Worm (Caenorhabditis elegans): ENCODE measurements around the gene ZK792.4.

DNA sequence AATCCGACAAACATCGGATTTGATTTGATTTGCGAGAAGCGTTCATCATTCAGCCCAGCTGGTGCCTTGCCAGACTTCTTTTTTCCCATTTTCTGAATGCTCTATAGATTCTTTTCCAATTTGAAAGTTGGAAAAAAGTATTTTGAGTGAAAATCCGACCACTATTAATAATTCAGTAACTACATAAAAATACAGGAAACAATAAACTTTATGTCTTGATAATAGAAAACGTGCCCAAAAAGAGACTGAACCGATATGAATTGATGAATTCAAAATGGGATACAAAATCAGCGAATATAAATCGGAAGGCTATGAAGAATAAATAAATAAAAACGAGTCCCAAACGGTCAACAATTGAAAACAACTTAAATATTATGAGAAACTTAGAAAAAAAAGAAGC, 50.1 kb downstream of the ZK792.4 start, which contains the start of gene F58B3.4:
- TF ChIP-seq F49E8.2 (tag; optimal IDR thresholded peaks at IDR 0.05; ENCODE audit: borderline replicate concordance) (no peak), nhr-11 (tag; optimal IDR thresholded peaks at IDR 0.05) (no peak), aha-1 (tag) (no peak), ceh-44 (GFP tag; IDR thresholded peaks at IDR 0.05) (no peak), lin-39 (tag; optimal IDR thresholded peaks at IDR 0.05) (no peak), unc-39 (tag; optimal IDR thresholded peaks at IDR 0.05) (no peak), nhr-77 (tag; optimal IDR thresholded peaks at IDR 0.05) (no peak), unc-62 (GFP tag; optimal IDR thresholded peaks at IDR 0.05 in 1 of 2) (no peak), unc-62 (tag; optimal IDR thresholded peaks at IDR 0.05) (no peak), ceh-82 (tag; optimal IDR thresholded peaks at IDR 0.05) (no peak), snpc-4 (tag; optimal IDR thresholded peaks at IDR 0.05) (no peak), ZK337.2 (GFP tag; IDR thresholded peaks at IDR 0.05) (no peak), daf-12 (tag; optimal IDR thresholded peaks at IDR 0.05) (no peak)
